Worm (Caenorhabditis elegans) whole organism, midembryonic: Measurements from ENCODE around the gene his-60.

ENCODE experiments used
- cog-1 ChIP-seq: sonication (generic microtip); optimal IDR thresholded peaks from 2 replicates; lab custom pipeline; 2016; ENCODE audit warnings: missing genetic modification characterization, missing compliant biosample characterization
- flt-1 ChIP-seq: fragments of 200-800 bp; sonication (Bioruptor generic); IDR thresholded peaks from 2 replicates; pipeline ENCODE4 v1.3.6; 2022; ENCODE audit warnings: missing genetic modification characterization, missing compliant biosample characterization
- ref-1 ChIP-seq: fragments of 200-800 bp; sonication (Bioruptor generic); conservative IDR thresholded peaks from 2 replicates; pipeline ENCODE4 v1.3.6; 2022; ENCODE audit warnings: missing genetic modification reagents, missing genetic modification characterization, missing compliant biosample characterization

DNA sequence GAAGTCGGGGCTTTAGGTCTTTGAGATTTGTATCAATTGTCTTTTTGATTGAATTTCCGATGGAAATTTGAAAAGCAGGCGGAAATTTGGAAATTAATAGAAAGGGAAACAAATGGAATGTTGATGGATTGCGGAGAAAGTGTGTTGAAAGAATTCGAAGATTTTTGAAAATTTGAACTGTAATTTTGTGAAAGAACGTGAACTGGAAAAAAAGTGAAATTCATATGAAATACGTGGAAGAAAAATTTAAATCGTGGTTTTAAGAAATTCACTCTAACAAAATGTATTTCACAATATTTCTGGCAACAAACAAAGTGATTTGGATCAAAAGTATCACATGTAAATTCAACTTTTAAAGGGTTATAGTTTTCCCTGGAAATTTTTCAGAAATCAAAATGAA, 41.8 kb downstream of the his-60 start, which contains the start of gene B0496.1:
- TF ChIP-seq ref-1, result no peak
- TF ChIP-seq flt-1 (GFP tag; lab: Robert Waterston, UW), result no peak
- no peak for TF ChIP-seq cog-1
